Fruit fly (Drosophila melanogaster): Measurements from ENCODE around the gene bwa.

dm6 chr2L:20121233-20121551, 55.0 kb downstream of the bwa start:
- TF ChIP-seq Rel (GFP tag; optimal IDR thresholded peaks at IDR 0.05): no peak
- no peak for TF ChIP-seq Rel (tag; optimal IDR thresholded peaks at IDR 0.05)
- no peak for TF ChIP-seq Mio (GFP tag; optimal IDR thresholded peaks at IDR 0.05)
- TF ChIP-seq Myc (optimal IDR thresholded peaks at IDR 0.05): no peak
- TF ChIP-seq Hr78 (GFP tag; optimal IDR thresholded peaks at IDR 0.05): no peak
